Fruit fly (Drosophila melanogaster): ENCODE measurements around the gene SLC5A11.

- TF ChIP-seq CG8478 (optimal IDR thresholded peaks at IDR 0.05) (no peak), CTCF (optimal IDR thresholded peaks at IDR 0.05) (no peak)
Observed at dm6 chr2L:8211070-8211469, 6.1 kb upstream of the SLC5A11 start, which contains the start of gene Ssb-c31a.

Data from S2 (cell line).